Fruit fly (Drosophila melanogaster) whole organism, pupa: ENCODE results near the gene Tg.

Experiments
- CG12605 ChIP-seq: fragments of 200-800 bp; sonication (Bioruptor generic); IDR thresholded peaks from 2 replicates; pipeline ENCODE4 v1.3.6; 2022; ENCODE audit warnings: missing biosample characterization, missing genetic modification characterization
- CG17806 ChIP-seq: fragments of 200-800 bp; sonication (Bioruptor generic); optimal IDR thresholded peaks from 2 replicates; lab custom pipeline; 2018; ENCODE audit warnings: missing biosample characterization, mild to moderate bottlenecking, missing genetic modification characterization, moderate library complexity
- CG32121 ChIP-seq: fragments of 200-800 bp; sonication (Bioruptor generic); IDR thresholded peaks from 2 replicates; pipeline ENCODE4 v1.3.6; 2022; ENCODE audit warnings: missing biosample characterization, missing genetic modification characterization
- CG34367 ChIP-seq: fragments of 200-800 bp; sonication (Bioruptor generic); optimal IDR thresholded peaks from 2 replicates; lab custom pipeline; 2018; ENCODE audit warnings: missing biosample characterization, mild to moderate bottlenecking, missing genetic modification characterization
- CG8301 ChIP-seq: fragments of 200-800 bp; sonication (Bioruptor generic); optimal IDR thresholded peaks from 2 replicates; lab custom pipeline; 2018; ENCODE audit warnings: missing biosample characterization, mild to moderate bottlenecking, missing genetic modification characterization
- CG9948 ChIP-seq: fragments of 200-800 bp; sonication (Bioruptor generic); optimal IDR thresholded peaks from 2 replicates; lab custom pipeline; 2018; ENCODE audit warnings: missing biosample characterization, mild to moderate bottlenecking, missing genetic modification characterization, moderate library complexity
- D1 ChIP-seq: fragments of 200-800 bp; sonication (Bioruptor generic); optimal IDR thresholded peaks from 2 replicates; lab custom pipeline; 2018; ENCODE audit warnings: missing biosample characterization, mild to moderate bottlenecking, missing genetic modification characterization, moderate library complexity
- EcR ChIP-seq: fragments of 200-800 bp; sonication (Bioruptor generic); optimal IDR thresholded peaks from 3 replicates; lab custom pipeline; 2019; ENCODE audit warnings: missing biosample characterization, missing genetic modification characterization, mild to moderate bottlenecking, moderate library complexity, missing genetic modification reagents
- fd96Ca ChIP-seq: fragments of 200-800 bp; sonication (Bioruptor generic); IDR thresholded peaks from 3 replicates; pipeline ENCODE4 v1.3.6; 2022; ENCODE audit warnings: missing biosample characterization, missing genetic modification characterization
- rn ChIP-seq: fragments of 200-800 bp; sonication (Bioruptor generic); IDR thresholded peaks from 2 replicates; pipeline ENCODE4 v1.3.6; 2022; ENCODE audit warnings: missing biosample characterization, missing genetic modification characterization

DNA sequence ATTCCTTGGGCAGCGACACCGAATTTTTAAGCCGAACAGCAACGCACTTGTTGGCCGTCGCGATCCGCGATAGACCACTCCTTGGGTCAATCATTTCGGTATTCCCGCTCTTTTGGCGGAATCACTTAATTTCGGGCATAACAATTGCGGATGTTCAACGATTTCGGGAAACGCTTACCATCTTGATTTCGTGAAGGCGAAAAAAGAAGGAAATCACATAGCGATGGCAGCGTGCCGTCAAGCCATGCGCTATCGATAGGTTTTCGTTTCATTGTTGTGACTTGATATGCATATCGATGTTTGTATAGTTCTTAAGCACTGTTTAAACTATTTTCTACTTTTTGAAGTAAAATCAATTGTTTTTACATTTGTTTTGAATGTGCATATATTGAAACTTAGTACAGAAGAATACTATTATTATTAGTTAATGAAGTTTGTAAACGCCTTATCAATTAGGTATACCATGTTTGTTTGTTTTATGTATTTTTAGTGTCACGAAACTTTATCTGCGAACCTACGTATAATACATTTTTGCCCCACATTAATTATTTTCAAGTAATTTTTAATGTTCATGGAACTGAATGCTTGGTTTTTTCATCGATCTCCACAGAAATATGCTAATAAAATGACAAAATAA, 31.6 kb downstream of the Tg start, which contains the start of gene RpL36A:
- TF ChIP-seq CG9948 (no peak), CG34367 (peak; percentile 12), D1 (tag; lab: Kevin White, UChicago) (no peak), CG12605 (GFP tag; lab: Robert Waterston, UW) (no peak; the same call in 1 of the 2 replicates), rn (GFP tag; lab: Robert Waterston, UW) (no peak), CG17806 (no peak), fd96Ca (GFP tag; lab: Robert Waterston, UW) (peak; percentile 34; the same call in 1 of the 3 replicates), CG8301 (tag; lab: Kevin White, UChicago) (no peak), EcR (no peak), CG32121 (GFP tag; lab: Robert Waterston, UW) (no peak)
